Fruit fly (Drosophila melanogaster) whole organism, wandering third instar larva: ENCODE data around the gene Ythdc1.
A peak's percentile ranks its signal among the peaks of the same experiment; 100 is the strongest.

Source experiments
- Abd-B ChIP-seq: fragments of >200 bp; optimal IDR thresholded peaks from 2 replicates; lab custom pipeline; 2017; ENCODE audit warnings: missing biosample characterization, missing genetic modification characterization
- CG32264 ChIP-seq: fragments of 200-800 bp; sonication (Bioruptor generic); optimal IDR thresholded peaks from 2 replicates; lab custom pipeline; 2016; ENCODE audit warnings: missing biosample characterization, missing genetic modification characterization
- CG9705 ChIP-seq: fragments of 200-800 bp; sonication (Bioruptor generic); optimal IDR thresholded peaks from 2 replicates; lab custom pipeline; 2018; ENCODE audit warnings: missing biosample characterization, mild to moderate bottlenecking, missing genetic modification characterization
- CrebA ChIP-seq: fragments of 200-800 bp; sonication (Bioruptor generic); optimal IDR thresholded peaks from 2 replicates; lab custom pipeline; 2016; ENCODE audit warnings: missing biosample characterization, mild to moderate bottlenecking, missing genetic modification characterization, borderline replicate concordance
- Dfd ChIP-seq: fragments of >200 bp; optimal IDR thresholded peaks from 2 replicates; lab custom pipeline; 2017; ENCODE audit warnings: missing biosample characterization, missing genetic modification characterization
- Dif ChIP-seq: fragments of 200-275, 200-300 bp; sonication (Bioruptor generic); optimal IDR thresholded peaks from 2 replicates; lab custom pipeline; 2018; ENCODE audit warnings: missing biosample characterization, missing genetic modification characterization; ENCODE audit not compliant: partially characterized antibody
- GATAd ChIP-seq: sonication (Bioruptor generic); optimal IDR thresholded peaks from 2 replicates; lab custom pipeline; 2016; ENCODE audit warnings: missing biosample characterization, missing genetic modification characterization
- HLH106 ChIP-seq: fragments of 200-800 bp; optimal IDR thresholded peaks from 3 replicates; lab custom pipeline; 2019; ENCODE audit warnings: missing biosample characterization, mild to moderate bottlenecking, missing genetic modification characterization, moderate library complexity
- Hnf4 ChIP-seq: fragments of 200-800 bp; sonication (Bioruptor generic); optimal IDR thresholded peaks from 2 replicates; lab custom pipeline; 2016; ENCODE audit warnings: missing biosample characterization, mild to moderate bottlenecking, missing genetic modification characterization
- Hr78 ChIP-seq: fragments of >200 bp; optimal IDR thresholded peaks from 2 replicates; lab custom pipeline; 2017; ENCODE audit warnings: missing biosample characterization, missing genetic modification characterization
- Hr83 ChIP-seq: fragments of 200-300 bp; sonication (Bioruptor generic); optimal IDR thresholded peaks from 2 replicates; lab custom pipeline; 2016; ENCODE audit warnings: missing biosample characterization, mild to moderate bottlenecking, missing genetic modification characterization, moderate library complexity; ENCODE audit not compliant: poor library complexity, severe bottlenecking
- Jra ChIP-seq: sonication (Bioruptor generic); optimal IDR thresholded peaks from 2 replicates; lab custom pipeline; 2016; ENCODE audit warnings: missing biosample characterization, missing genetic modification characterization
- Mio ChIP-seq: sonication (Bioruptor generic); optimal IDR thresholded peaks from 2 replicates; lab custom pipeline; 2016; ENCODE audit warnings: missing biosample characterization, missing genetic modification characterization
- Myc ChIP-seq: fragments of >200 bp; optimal IDR thresholded peaks from 2 replicates; lab custom pipeline; 2017
- N ChIP-seq: fragments of >200 bp; optimal IDR thresholded peaks from 2 replicates; lab custom pipeline; 2018; ENCODE audit warnings: missing biosample characterization, missing external identifiers, missing genetic modification characterization
- OdsH ChIP-seq: fragments of 200-800 bp; sonication (Bioruptor generic); optimal IDR thresholded peaks from 2 replicates; lab custom pipeline; 2016; ENCODE audit warnings: missing biosample characterization, mild to moderate bottlenecking, missing genetic modification characterization
- Rel ChIP-seq, 2 experiments: fragments of 200-800 bp; sonication (Bioruptor generic) in 1 of 2; optimal IDR thresholded peaks; 2 replicates in 1 of 2; 3 replicates in 1 of 2; lab custom pipeline; 2016 to 2019; ENCODE audit warnings: mild to moderate bottlenecking in 2 of 2, missing biosample characterization in 2 of 2, missing genetic modification characterization in 2 of 2, moderate library complexity in 1 of 2
- Sp1 ChIP-seq: fragments of 200-800 bp; sonication (Bioruptor generic); optimal IDR thresholded peaks from 3 replicates; lab custom pipeline; 2019; ENCODE audit warnings: missing biosample characterization, mild to moderate bottlenecking, missing genetic modification characterization, moderate library complexity
- Vsx2 ChIP-seq: fragments of 200-300, 225-300 bp; sonication (Bioruptor generic); optimal IDR thresholded peaks from 2 replicates; lab custom pipeline; 2018; ENCODE audit warnings: missing biosample characterization, missing genetic modification characterization; ENCODE audit not compliant: partially characterized antibody
- br ChIP-seq: fragments of 200-800 bp; sonication (Bioruptor generic); optimal IDR thresholded peaks from 2 replicates; lab custom pipeline; 2016; ENCODE audit warnings: missing biosample characterization, missing genetic modification characterization
- brk ChIP-seq: fragments of 200-800 bp; sonication (Bioruptor generic); optimal IDR thresholded peaks from 2 replicates; lab custom pipeline; 2016; ENCODE audit warnings: missing biosample characterization, mild to moderate bottlenecking, missing genetic modification characterization
- dl ChIP-seq, 2 experiments: fragments of 175-275, 200-275 bp in 1 of 2; fragments of 200-275 bp in 1 of 2; sonication (Bioruptor generic); optimal IDR thresholded peaks; lab custom pipeline; 2018; ENCODE audit warnings: mild to moderate bottlenecking in 2 of 2, missing biosample characterization in 2 of 2, missing genetic modification characterization in 2 of 2, moderate library complexity in 2 of 2; ENCODE audit not compliant: partially characterized antibody in 2 of 2, insufficient read depth in 1 of 2
- dmrt93B ChIP-seq: fragments of 200-800 bp; sonication (Bioruptor generic); optimal IDR thresholded peaks from 2 replicates; lab custom pipeline; 2018; ENCODE audit warnings: missing biosample characterization, mild to moderate bottlenecking, missing genetic modification characterization
- dsf ChIP-seq: sonication (Bioruptor generic); optimal IDR thresholded peaks from 2 replicates; lab custom pipeline; 2016; ENCODE audit warnings: missing biosample characterization, missing genetic modification characterization, borderline replicate concordance
- ey ChIP-seq: fragments of 200-800 bp; sonication (Bioruptor generic); optimal IDR thresholded peaks from 2 replicates; lab custom pipeline; 2016; ENCODE audit warnings: missing biosample characterization, missing genetic modification characterization
- foxo ChIP-seq, 2 experiments: fragments of 200-800 bp; sonication (Bioruptor generic); optimal IDR thresholded peaks; 2 replicates in 1 of 2; 3 replicates in 1 of 2; lab custom pipeline; 2016 to 2017; ENCODE audit warnings: missing biosample characterization in 2 of 2, missing genetic modification characterization in 2 of 2
- fru ChIP-seq: fragments of 200-800 bp; sonication (Bioruptor generic); optimal IDR thresholded peaks from 3 replicates; lab custom pipeline; 2016; ENCODE audit warnings: missing biosample characterization, mild to moderate bottlenecking, missing genetic modification characterization
- h ChIP-seq: fragments of 200-800 bp; sonication (Bioruptor generic); optimal IDR thresholded peaks from 3 replicates; lab custom pipeline; 2016; ENCODE audit warnings: missing biosample characterization, mild to moderate bottlenecking, missing genetic modification characterization
- jim ChIP-seq: fragments of 175-275, 200-325 bp; sonication (Bioruptor generic); optimal IDR thresholded peaks from 2 replicates; lab custom pipeline; 2016; ENCODE audit warnings: missing biosample characterization, mild to moderate bottlenecking, missing genetic modification characterization
- lola ChIP-seq: fragments of >200 bp; optimal IDR thresholded peaks from 2 replicates; lab custom pipeline; 2017; ENCODE audit warnings: missing biosample characterization, missing genetic modification characterization
- pan ChIP-seq: fragments of >200 bp; optimal IDR thresholded peaks from 2 replicates; lab custom pipeline; 2017
- psq ChIP-seq: fragments of 200-800 bp; sonication (Bioruptor generic); optimal IDR thresholded peaks from 3 replicates; lab custom pipeline; 2017; ENCODE audit warnings: missing biosample characterization, mild to moderate bottlenecking, missing genetic modification characterization, moderate library complexity
- rgr ChIP-seq: fragments of 200-800 bp; sonication (Bioruptor generic); optimal IDR thresholded peaks from 3 replicates; lab custom pipeline; 2016; ENCODE audit warnings: missing biosample characterization, mild to moderate bottlenecking, missing genetic modification characterization
- sage ChIP-seq: fragments of 200-800 bp; sonication (Bioruptor generic); optimal IDR thresholded peaks from 2 replicates; lab custom pipeline; 2016; ENCODE audit warnings: missing biosample characterization, mild to moderate bottlenecking, missing genetic modification characterization
- sv ChIP-seq: fragments of 200-800 bp; sonication (Bioruptor generic); optimal IDR thresholded peaks from 3 replicates; lab custom pipeline; 2016; ENCODE audit warnings: missing biosample characterization, missing genetic modification characterization
- tai ChIP-seq: sonication (Bioruptor generic); optimal IDR thresholded peaks from 2 replicates; lab custom pipeline; 2016; ENCODE audit warnings: missing biosample characterization, missing genetic modification characterization
- usp ChIP-seq: fragments of >200 bp; optimal IDR thresholded peaks from 2 replicates; lab custom pipeline; 2017; ENCODE audit warnings: missing biosample characterization, missing genetic modification characterization
- woc ChIP-seq: sonication (Bioruptor generic); optimal IDR thresholded peaks from 2 replicates; lab custom pipeline; 2016; ENCODE audit warnings: missing biosample characterization, mild to moderate bottlenecking, missing genetic modification characterization

Gene Ythdc1

DNA sequence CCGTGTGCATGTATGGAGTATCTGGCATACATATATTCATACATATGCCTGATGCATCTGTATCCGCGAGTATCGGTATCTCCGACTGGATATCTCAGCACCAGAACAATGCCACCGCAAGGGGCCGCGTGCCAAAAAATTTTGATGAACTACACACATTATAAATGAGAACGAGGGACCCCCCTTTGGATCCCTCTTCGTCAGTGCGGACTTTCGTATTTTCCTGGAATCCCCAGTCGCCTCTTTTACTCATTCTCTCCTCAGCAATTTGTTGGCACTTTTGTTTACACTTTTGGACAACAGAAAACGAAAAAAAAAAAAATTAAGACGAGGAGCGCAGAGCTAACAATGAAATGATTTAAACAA lies 11.4 kb upstream of the Ythdc1 start:
- TF ChIP-seq Rel (GFP tag; optimal IDR thresholded peaks at IDR 0.05; lab: Kevin White, UChicago): no peak
- peak; percentile 83 for TF ChIP-seq Rel (tag; optimal IDR thresholded peaks at IDR 0.05; lab: Kevin White, UChicago)
- TF ChIP-seq N (GFP tag; lab: Kevin White, UChicago): no peak
- TF ChIP-seq, all 38 proteins: peak for 1

DNA sequence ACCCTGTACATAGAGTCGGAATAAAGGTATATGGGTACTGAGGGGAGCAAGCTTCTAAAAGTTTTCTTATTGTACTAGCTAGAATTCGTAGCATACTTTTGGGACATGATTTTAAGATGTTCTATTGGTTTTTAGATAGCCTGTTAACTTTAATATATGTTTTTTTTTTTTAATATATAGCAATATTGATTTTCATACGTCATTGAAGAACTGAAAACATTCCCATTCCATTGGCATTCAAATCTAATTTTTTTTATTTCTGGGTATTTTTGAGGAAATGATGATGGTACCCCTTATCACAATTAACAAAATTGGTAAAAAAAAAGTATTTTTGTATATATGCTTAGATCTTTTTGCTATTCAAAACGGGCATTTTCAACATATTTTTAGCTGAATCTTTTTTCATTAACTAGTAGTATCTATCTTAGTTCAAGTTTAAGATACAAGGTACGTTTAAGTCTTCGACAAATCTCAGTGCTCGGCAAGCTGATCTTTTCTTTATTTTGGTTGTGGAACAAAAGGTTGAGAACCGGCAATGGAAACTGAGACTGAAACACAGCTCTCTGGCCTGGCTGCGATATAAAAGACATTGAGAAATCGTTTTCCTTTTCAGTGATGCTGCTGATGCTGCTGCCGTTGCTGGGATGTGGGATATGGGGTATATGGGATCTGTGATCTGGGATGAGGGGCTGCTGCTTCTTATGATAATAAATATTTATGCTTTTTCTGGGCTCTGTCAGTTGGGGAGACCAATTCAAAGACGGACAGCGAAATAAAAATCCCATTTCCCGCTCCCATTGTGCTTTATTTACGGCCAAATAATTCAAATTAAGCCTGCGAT lies 10.8 kb upstream of the Ythdc1 start:
- no peak for TF ChIP-seq lola
- TF ChIP-seq brk (GFP tag; lab: Kevin White, UChicago): no peak
- TF ChIP-seq Dif (GFP tag; lab: Kevin White, UChicago): no peak
- peak; percentile 42 for TF ChIP-seq Hr83 (GFP tag; lab: Kevin White, UChicago)
- no peak for TF ChIP-seq Jra (GFP tag; lab: Kevin White, UChicago)
- peak; percentile 19 for TF ChIP-seq ey (GFP tag; lab: Kevin White, UChicago)
- TF ChIP-seq h (GFP tag; lab: Kevin White, UChicago): peak; percentile 41
- TF ChIP-seq Sp1 (GFP tag; lab: Kevin White, UChicago): peak; percentile 57
- TF ChIP-seq fru: peak; percentile 13
- TF ChIP-seq Abd-B (GFP tag; lab: Kevin White, UChicago): no peak
- TF ChIP-seq Vsx2 (GFP tag; lab: Kevin White, UChicago): no peak
- no peak for TF ChIP-seq usp (GFP tag; lab: Kevin White, UChicago)
- TF ChIP-seq jim: no peak
- TF ChIP-seq CG32264 (GFP tag; lab: Kevin White, UChicago): no peak
- peak; percentile 41 for TF ChIP-seq dmrt93B (GFP tag; lab: Kevin White, UChicago)
- TF ChIP-seq CrebA (GFP tag; lab: Kevin White, UChicago): no peak
- TF ChIP-seq Rel (GFP tag; optimal IDR thresholded peaks at IDR 0.05; lab: Kevin White, UChicago): no peak
- no peak for TF ChIP-seq Rel (tag; optimal IDR thresholded peaks at IDR 0.05; lab: Kevin White, UChicago)
- TF ChIP-seq Dfd (GFP tag; lab: Kevin White, UChicago): no peak
- no peak for TF ChIP-seq dl (GFP tag; optimal IDR thresholded peaks at IDR 0.05; lab: Kevin White, UChicago; ENCODE audit: insufficient read depth in 1 of 2, partially characterized antibody in 2 of 2)
- TF ChIP-seq GATAd: no peak
- no peak for TF ChIP-seq br (GFP tag; lab: Kevin White, UChicago)
- no peak for TF ChIP-seq sage
- TF ChIP-seq pan (lab: Kevin White, UChicago): peak; percentile 63
- peak in 1 of 2 experiments; percentile 60 for TF ChIP-seq foxo (GFP tag; optimal IDR thresholded peaks at IDR 0.05; lab: Kevin White, UChicago)
- TF ChIP-seq dsf: no peak
- peak; percentile 68 for TF ChIP-seq woc (GFP tag; lab: Kevin White, UChicago)
- peak; percentile 44 for TF ChIP-seq psq (GFP tag; lab: Kevin White, UChicago)
- no peak for TF ChIP-seq Mio
- no peak for TF ChIP-seq Hr78
- TF ChIP-seq CG9705 (GFP tag; lab: Kevin White, UChicago): no peak
- peak; percentile 54 for TF ChIP-seq HLH106
- no peak for TF ChIP-seq N (GFP tag; lab: Kevin White, UChicago)
- no peak for TF ChIP-seq Hnf4 (GFP tag; lab: Kevin White, UChicago)
- peak; percentile 52 for TF ChIP-seq rgr
- TF ChIP-seq tai: no peak
- no peak for TF ChIP-seq sv (GFP tag; lab: Kevin White, UChicago)
- TF ChIP-seq OdsH (GFP tag; lab: Kevin White, UChicago): peak; percentile 64
- TF ChIP-seq Myc: no peak
- TF ChIP-seq, all 38 proteins: peak for 13
